Fruit fly (Drosophila melanogaster): Measurements from ENCODE around the gene CG31792.

- no peak for TF ChIP-seq CG8478 (optimal IDR thresholded peaks at IDR 0.05)
- no peak for TF ChIP-seq CTCF (optimal IDR thresholded peaks at IDR 0.05)
These were observed 31.7 kb upstream of the CG31792 start for dm6 chr2L:18965367-18966213.
